Worm (Caenorhabditis elegans): ENCODE data around the gene T23C6.4.

T23C6.4 gene

ce11 chrX:17149877-17150490 lies at the start of gene T23C6.4:
T23C6.4 (minus strand) TSS chrX:17149927.
- TF ChIP-seq eor-1 (tag; optimal IDR thresholded peaks at IDR 0.05) (no peak), skn-1 (tag; optimal IDR thresholded peaks at IDR 0.05) (no peak), ztf-11 (tag; optimal IDR thresholded peaks at IDR 0.05) (no peak), nhr-237 (tag; optimal IDR thresholded peaks at IDR 0.05) (no peak), hmg-11 (tag; optimal IDR thresholded peaks at IDR 0.05) (no peak), ZK546.5 (tag; optimal IDR thresholded peaks at IDR 0.05) (no peak), nfya-1 (tag; optimal IDR thresholded peaks at IDR 0.05; ENCODE audit: insufficient read depth) (peak; percentile 4), lin-39 (tag; optimal IDR thresholded peaks at IDR 0.05) (peak; percentile 31), nhr-23 (tag; optimal IDR thresholded peaks at IDR 0.05) (no peak), jun-1 (tag; optimal IDR thresholded peaks at IDR 0.05) (no peak)

DNA sequence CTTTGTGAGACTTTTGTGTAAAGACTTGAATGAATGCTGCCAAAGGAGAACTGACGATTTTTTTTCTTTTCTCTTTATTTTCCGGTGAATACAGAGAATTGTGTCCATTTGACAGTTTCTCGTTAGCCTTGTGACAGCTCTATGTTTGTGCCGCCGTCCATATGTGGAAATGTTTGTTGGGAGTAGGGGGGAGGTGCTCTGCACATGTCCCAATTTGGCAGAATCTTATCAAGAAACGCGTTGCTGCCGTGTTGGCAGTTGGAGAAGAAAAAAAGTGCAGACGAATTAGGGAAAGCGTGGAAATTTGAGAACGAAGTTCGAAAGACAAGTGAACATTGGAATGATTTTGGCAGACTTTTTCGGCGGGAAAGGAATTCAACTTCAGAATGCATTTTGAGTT lies 48.1 kb upstream of the T23C6.4 start:
- peak; percentile 8 for TF ChIP-seq pha-4 (tag; optimal IDR thresholded peaks at IDR 0.05)
- peak; percentile 77 for TF ChIP-seq elt-2 (tag; optimal IDR thresholded peaks at IDR 0.05)
- no peak for TF ChIP-seq unc-39 (tag; optimal IDR thresholded peaks at IDR 0.05)

ce11 chrX:17195080-17195479 lies 45.4 kb upstream of the T23C6.4 start, which contains the start of gene B0302.5:
B0302.5 (minus strand) TSS chrX:17195137.
- TF ChIP-seq elt-3 (tag; optimal IDR thresholded peaks at IDR 0.05) (no peak), pha-4 (tag; optimal IDR thresholded peaks at IDR 0.05) (peak; percentile 32), ceh-28 (tag; optimal IDR thresholded peaks at IDR 0.05) (no peak), nfya-1 (tag; optimal IDR thresholded peaks at IDR 0.05; ENCODE audit: insufficient read depth) (no peak), skn-1 (tag; optimal IDR thresholded peaks at IDR 0.05) (peak; percentile 70), fkh-2 (tag; optimal IDR thresholded peaks at IDR 0.05) (no peak), pqm-1 (tag; optimal IDR thresholded peaks at IDR 0.05) (peak; percentile 22), ama-1 (optimal IDR thresholded peaks at IDR 0.05) (no peak), ceh-82 (tag; optimal IDR thresholded peaks at IDR 0.05) (no peak), elt-2 (tag; optimal IDR thresholded peaks at IDR 0.05) (peak; percentile 66), nhr-12 (tag; optimal IDR thresholded peaks at IDR 0.05) (no peak), lin-39 (tag; optimal IDR thresholded peaks at IDR 0.05) (no peak), mdl-1 (tag; optimal IDR thresholded peaks at IDR 0.05) (no peak)

- TF ChIP-seq elt-2 (tag; optimal IDR thresholded peaks at IDR 0.05): peak; percentile 70
- no peak for TF ChIP-seq lin-39 (tag; optimal IDR thresholded peaks at IDR 0.05)
These were observed 36.1 kb upstream of the T23C6.4 start, which contains the start of gene sid-3 for ce11 chrX:17185696-17186430. sid-3 (plus strand) TSS chrX:17186380.

- no peak for TF ChIP-seq unc-39 (tag; optimal IDR thresholded peaks at IDR 0.05)
- TF ChIP-seq nhr-67 (tag; optimal IDR thresholded peaks at IDR 0.05): no peak
- TF ChIP-seq skn-1 (tag; optimal IDR thresholded peaks at IDR 0.05): peak; percentile 63
- TF ChIP-seq mml-1 (tag; optimal IDR thresholded peaks at IDR 0.05): no peak
- no peak for TF ChIP-seq tbx-2 (tag; optimal IDR thresholded peaks at IDR 0.05)
- no peak for TF ChIP-seq aly-2 (tag; optimal IDR thresholded peaks at IDR 0.05)
- no peak for TF ChIP-seq unc-62 (GFP tag; optimal IDR thresholded peaks at IDR 0.05)
- peak; percentile 55 for TF ChIP-seq pqm-1 (tag; optimal IDR thresholded peaks at IDR 0.05)
- no peak for TF ChIP-seq nhr-76 (tag; optimal IDR thresholded peaks at IDR 0.05)
- no peak for TF ChIP-seq nhr-11 (tag; optimal IDR thresholded peaks at IDR 0.05)
- no peak for TF ChIP-seq ztf-4 (tag; optimal IDR thresholded peaks at IDR 0.05)
- peak; percentile 12 for TF ChIP-seq lin-15B (tag; optimal IDR thresholded peaks at IDR 0.05)
- peak; percentile 46 for TF ChIP-seq elt-2 (tag; optimal IDR thresholded peaks at IDR 0.05)
- no peak for TF ChIP-seq lsy-12 (tag; optimal IDR thresholded peaks at IDR 0.05)
- no peak for TF ChIP-seq ceh-82 (tag; optimal IDR thresholded peaks at IDR 0.05)
- TF ChIP-seq fos-1 (tag; optimal IDR thresholded peaks at IDR 0.05): no peak
- no peak for TF ChIP-seq egl-5 (tag; optimal IDR thresholded peaks at IDR 0.05)
- no peak for TF ChIP-seq nhr-43 (tag; optimal IDR thresholded peaks at IDR 0.05; ENCODE audit: poor library complexity, severe bottlenecking)
- no peak for TF ChIP-seq elt-3 (tag; optimal IDR thresholded peaks at IDR 0.05)
- no peak for TF ChIP-seq nhr-237 (tag; optimal IDR thresholded peaks at IDR 0.05)
- TF ChIP-seq egl-27 (tag; optimal IDR thresholded peaks at IDR 0.05): peak; percentile 28
- TF ChIP-seq nhr-25 (tag; optimal IDR thresholded peaks at IDR 0.05): peak; percentile 73
- TF ChIP-seq jun-1 (tag; optimal IDR thresholded peaks at IDR 0.05): peak; percentile 72
- TF ChIP-seq fkh-10 (GFP tag; optimal IDR thresholded peaks at IDR 0.05): no peak
- TF ChIP-seq nhr-23 (tag; optimal IDR thresholded peaks at IDR 0.05): peak; percentile 58
- no peak for TF ChIP-seq zag-1 (tag; optimal IDR thresholded peaks at IDR 0.05)
- TF ChIP-seq fkh-2 (tag; optimal IDR thresholded peaks at IDR 0.05): no peak
- TF ChIP-seq nfya-1 (tag; optimal IDR thresholded peaks at IDR 0.05; ENCODE audit: insufficient read depth): peak; percentile 74
- TF ChIP-seq pha-4 (tag; optimal IDR thresholded peaks at IDR 0.05): peak; percentile 92
- TF ChIP-seq ama-1 (optimal IDR thresholded peaks at IDR 0.05): no peak
- peak; percentile 71 for TF ChIP-seq mdl-1 (tag; optimal IDR thresholded peaks at IDR 0.05)
- no peak for TF ChIP-seq snpc-4 (tag; optimal IDR thresholded peaks at IDR 0.05)
- TF ChIP-seq ztf-11 (tag; optimal IDR thresholded peaks at IDR 0.05): no peak
- TF ChIP-seq eor-1 (tag; optimal IDR thresholded peaks at IDR 0.05): no peak
- no peak for TF ChIP-seq daf-12 (tag; optimal IDR thresholded peaks at IDR 0.05)
- no peak for TF ChIP-seq ZK546.5 (tag; optimal IDR thresholded peaks at IDR 0.05)
These were observed 34.6 kb upstream of the T23C6.4 start for ce11 chrX:17184363-17184762.
